Worm (Caenorhabditis elegans) whole organism, late embryonic: ENCODE results near the gene W03F8.4.

Experiments
- C08G9.2 ChIP-seq: sonication (generic microtip); optimal IDR thresholded peaks from 2 replicates; lab custom pipeline; 2016; ENCODE audit warnings: mild to moderate bottlenecking, missing genetic modification characterization, moderate library complexity, missing compliant biosample characterization
- K09A11.1 ChIP-seq: sonication (generic microtip); optimal IDR thresholded peaks from 2 replicates; lab custom pipeline; 2017; ENCODE audit warnings: antibody characterized with exemption, mild to moderate bottlenecking, missing genetic modification characterization, missing compliant biosample characterization; ENCODE audit not compliant: insufficient read depth
- T23F11.4 ChIP-seq: fragments of 200-800 bp; sonication (Bioruptor generic); optimal IDR thresholded peaks from 2 replicates; lab custom pipeline; 2018; ENCODE audit warnings: mild to moderate bottlenecking, missing genetic modification characterization, missing compliant biosample characterization
- ahr-1 ChIP-seq: sonication (generic microtip); optimal IDR thresholded peaks from 2 replicates; lab custom pipeline; 2016; ENCODE audit warnings: missing genetic modification characterization, missing compliant biosample characterization
- ceh-18 ChIP-seq: sonication (generic microtip); optimal IDR thresholded peaks from 2 replicates; lab custom pipeline; 2016; ENCODE audit warnings: missing genetic modification characterization, missing compliant biosample characterization
- ceh-19 ChIP-seq: fragments of 200-800 bp; sonication (Bioruptor generic); optimal IDR thresholded peaks from 2 replicates; lab custom pipeline; 2018; ENCODE audit warnings: mild to moderate bottlenecking, missing genetic modification characterization, missing compliant biosample characterization
- ceh-22 ChIP-seq: sonication (generic microtip); optimal IDR thresholded peaks from 2 replicates; lab custom pipeline; 2017; ENCODE audit warnings: missing biosample characterization, missing genetic modification characterization
- ceh-31 ChIP-seq: sonication (generic microtip); optimal IDR thresholded peaks from 2 replicates; lab custom pipeline; 2016; ENCODE audit warnings: missing genetic modification characterization, missing compliant biosample characterization
- ceh-45 ChIP-seq: fragments of 200-800 bp; sonication (Bioruptor generic); IDR thresholded peaks from 2 replicates; pipeline ENCODE4 v1.3.6; 2022; ENCODE audit warnings: missing genetic modification reagents, missing genetic modification characterization, missing compliant biosample characterization
- ceh-6 ChIP-seq: fragments of 200-800 bp; sonication (Bioruptor generic); optimal IDR thresholded peaks from 2 replicates; lab custom pipeline; 2018; ENCODE audit warnings: mild to moderate bottlenecking, missing genetic modification characterization, missing compliant biosample characterization
- elt-2 ChIP-seq: sonication (generic microtip); optimal IDR thresholded peaks from 2 replicates; lab custom pipeline; 2016; ENCODE audit warnings: missing genetic modification reagents, missing genetic modification characterization, missing compliant biosample characterization
- eyg-1 ChIP-seq: sonication (generic microtip); optimal IDR thresholded peaks from 2 replicates; lab custom pipeline; 2016; ENCODE audit warnings: missing genotype, missing genetic modification characterization, missing compliant biosample characterization
- fkh-6 ChIP-seq: sonication (generic microtip); optimal IDR thresholded peaks from 2 replicates; lab custom pipeline; 2016; ENCODE audit warnings: missing genetic modification characterization, missing compliant biosample characterization
- gmeb-2 ChIP-seq: sonication (generic microtip); optimal IDR thresholded peaks from 2 replicates; lab custom pipeline; 2016; ENCODE audit warnings: missing genetic modification characterization, inconsistent platforms, missing compliant biosample characterization
- hlh-13 ChIP-seq: fragments of 200-800 bp; sonication (Bioruptor generic); optimal IDR thresholded peaks from 2 replicates; lab custom pipeline; 2018; ENCODE audit warnings: mild to moderate bottlenecking, missing genetic modification characterization, missing compliant biosample characterization
- hlh-30 ChIP-seq: sonication (generic microtip); optimal IDR thresholded peaks from 2 replicates; lab custom pipeline; 2017; ENCODE audit warnings: antibody characterized with exemption, missing genetic modification characterization, missing compliant biosample characterization; ENCODE audit not compliant: insufficient read depth
- hlh-8 ChIP-seq: sonication (generic microtip); optimal IDR thresholded peaks from 2 replicates; lab custom pipeline; 2016; ENCODE audit warnings: missing genotype, missing genetic modification characterization, missing compliant biosample characterization
- lin-11 ChIP-seq: fragments of 200-800 bp; sonication (Bioruptor generic); optimal IDR thresholded peaks from 2 replicates; lab custom pipeline; 2018; ENCODE audit warnings: mild to moderate bottlenecking, missing genetic modification characterization, missing compliant biosample characterization
- mec-3 ChIP-seq: sonication (generic microtip); optimal IDR thresholded peaks from 2 replicates; lab custom pipeline; 2016; ENCODE audit warnings: borderline replicate concordance, missing genetic modification characterization, missing compliant biosample characterization
- nfya-1 ChIP-seq: sonication (generic microtip); optimal IDR thresholded peaks from 2 replicates; lab custom pipeline; 2017; ENCODE audit warnings: missing genetic modification characterization, mild to moderate bottlenecking, missing compliant biosample characterization, antibody characterized with exemption, moderate library complexity
- pax-1 ChIP-seq: fragments of 150-350 bp; optimal IDR thresholded peaks from 2 replicates; lab custom pipeline; 2014; ENCODE audit warnings: missing biosample characterization, missing genetic modification characterization
- pha-2 ChIP-seq: sonication (generic microtip); optimal IDR thresholded peaks from 2 replicates; lab custom pipeline; 2017; ENCODE audit warnings: mild to moderate bottlenecking, missing genetic modification characterization, missing compliant biosample characterization
- pha-4 ChIP-seq: fragments of 150-350 bp; optimal IDR thresholded peaks from 2 replicates; lab custom pipeline; 2018; ENCODE audit warnings: missing biosample characterization, missing genetic modification reagents, missing genetic modification characterization
- ref-2 ChIP-seq: sonication (generic microtip); optimal IDR thresholded peaks from 2 replicates; lab custom pipeline; 2016; ENCODE audit warnings: missing genetic modification characterization, missing compliant biosample characterization
- rnt-1 ChIP-seq: sonication (generic microtip); optimal IDR thresholded peaks from 2 replicates; lab custom pipeline; 2016; ENCODE audit warnings: missing genetic modification characterization, missing compliant biosample characterization
- sox-4 ChIP-seq: sonication (generic microtip); optimal IDR thresholded peaks from 2 replicates; lab custom pipeline; 2017; ENCODE audit warnings: mild to moderate bottlenecking, missing genetic modification characterization, inconsistent platforms, missing compliant biosample characterization
- syd-9 ChIP-seq: sonication (generic microtip); optimal IDR thresholded peaks from 2 replicates; lab custom pipeline; 2016; ENCODE audit warnings: mild to moderate bottlenecking, missing genetic modification characterization, moderate library complexity, missing compliant biosample characterization
- tbx-2 ChIP-seq: sonication (generic microtip); optimal IDR thresholded peaks from 2 replicates; lab custom pipeline; 2016; ENCODE audit warnings: missing genetic modification characterization, missing compliant biosample characterization
- tbx-7 ChIP-seq: sonication (generic microtip); optimal IDR thresholded peaks from 2 replicates; lab custom pipeline; 2016; ENCODE audit warnings: missing genotype, missing genetic modification characterization, missing compliant biosample characterization
- ttx-3 ChIP-seq: sonication (generic microtip); optimal IDR thresholded peaks from 2 replicates; lab custom pipeline; 2016; ENCODE audit warnings: missing genetic modification reagents, missing genetic modification characterization, missing compliant biosample characterization
- unc-55 ChIP-seq: sonication (generic microtip); optimal IDR thresholded peaks from 2 replicates; lab custom pipeline; 2017; ENCODE audit warnings: missing biosample characterization, missing genetic modification reagents, missing genetic modification characterization

W03F8.4 gene

ce11 chrIV:5169335-5169734, 14.6 kb upstream of the W03F8.4 start (continued):
- no peak for TF ChIP-seq ceh-31 (tag; lab: Kevin White, UChicago)
- no peak for TF ChIP-seq K09A11.1 (tag; lab: Kevin White, UChicago)
- no peak for TF ChIP-seq gmeb-2 (tag; lab: Kevin White, UChicago)
- peak; percentile 16 for TF ChIP-seq ref-2
- no peak for TF ChIP-seq fkh-6 (tag; lab: Kevin White, UChicago)
- TF ChIP-seq sox-4 (tag; lab: Kevin White, UChicago), result no peak
- no peak for TF ChIP-seq ceh-6 (GFP tag; lab: Kevin White, UChicago)
- TF ChIP-seq ceh-22 (tag; lab: Kevin White, UChicago), result peak; percentile 7
- peak; percentile 12 for TF ChIP-seq tbx-2 (tag; lab: Kevin White, UChicago)
- no peak for TF ChIP-seq pax-1 (tag; lab: Kevin White, UChicago)
- TF ChIP-seq unc-55, result peak; percentile 58
- no peak for TF ChIP-seq pha-4 (tag; lab: Kevin White, UChicago)
- TF ChIP-seq ceh-18 (tag; lab: Kevin White, UChicago), result peak; percentile 50
- peak; percentile 14 for TF ChIP-seq elt-2 (tag; lab: Kevin White, UChicago)

DNA sequence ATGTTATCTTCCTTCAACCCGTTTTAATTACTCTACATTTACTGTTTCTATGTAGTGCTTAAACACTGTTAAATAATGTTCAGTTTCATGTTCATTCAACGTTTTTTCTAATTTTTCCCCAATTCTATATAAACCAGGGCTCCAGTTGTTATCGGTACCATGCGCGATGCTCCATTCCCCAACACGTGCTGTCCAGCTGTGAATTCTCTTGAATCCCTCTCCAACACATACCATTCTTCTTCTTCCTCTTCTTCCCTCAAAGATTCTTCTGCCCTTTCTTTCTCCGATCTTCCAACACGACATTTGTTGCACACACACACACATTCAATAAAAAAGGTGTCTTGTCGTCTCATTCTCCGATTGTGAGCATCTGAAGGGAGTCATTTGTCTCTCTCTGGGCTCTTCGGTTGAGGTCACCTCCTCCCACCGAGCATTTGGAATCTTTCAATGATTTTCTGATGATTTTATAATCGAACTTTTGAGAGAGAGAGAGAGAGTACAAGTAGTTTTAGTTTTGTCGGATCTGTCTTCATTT, 11.9 kb upstream of the W03F8.4 start:
- no peak for TF ChIP-seq pha-2
- peak; percentile 95 for TF ChIP-seq hlh-8
- TF ChIP-seq, all 69 proteins: peak for 1

- TF ChIP-seq syd-9 (tag; lab: Kevin White, UChicago) (no peak), eyg-1 (tag; lab: Kevin White, UChicago) (no peak), ceh-6 (GFP tag; lab: Kevin White, UChicago) (no peak), ttx-3 (tag; lab: Kevin White, UChicago) (no peak), tbx-7 (no peak), T23F11.4 (GFP tag; lab: Kevin White, UChicago) (no peak), ceh-18 (tag; lab: Kevin White, UChicago) (no peak), nfya-1 (tag; lab: Kevin White, UChicago) (no peak), mec-3 (no peak)
These were observed 10.9 kb upstream of the W03F8.4 start, which contains the start of gene lam-1 for ce11 chrIV:5173032-5173431. lam-1 (plus strand) TSS chrIV:5173332.

DNA sequence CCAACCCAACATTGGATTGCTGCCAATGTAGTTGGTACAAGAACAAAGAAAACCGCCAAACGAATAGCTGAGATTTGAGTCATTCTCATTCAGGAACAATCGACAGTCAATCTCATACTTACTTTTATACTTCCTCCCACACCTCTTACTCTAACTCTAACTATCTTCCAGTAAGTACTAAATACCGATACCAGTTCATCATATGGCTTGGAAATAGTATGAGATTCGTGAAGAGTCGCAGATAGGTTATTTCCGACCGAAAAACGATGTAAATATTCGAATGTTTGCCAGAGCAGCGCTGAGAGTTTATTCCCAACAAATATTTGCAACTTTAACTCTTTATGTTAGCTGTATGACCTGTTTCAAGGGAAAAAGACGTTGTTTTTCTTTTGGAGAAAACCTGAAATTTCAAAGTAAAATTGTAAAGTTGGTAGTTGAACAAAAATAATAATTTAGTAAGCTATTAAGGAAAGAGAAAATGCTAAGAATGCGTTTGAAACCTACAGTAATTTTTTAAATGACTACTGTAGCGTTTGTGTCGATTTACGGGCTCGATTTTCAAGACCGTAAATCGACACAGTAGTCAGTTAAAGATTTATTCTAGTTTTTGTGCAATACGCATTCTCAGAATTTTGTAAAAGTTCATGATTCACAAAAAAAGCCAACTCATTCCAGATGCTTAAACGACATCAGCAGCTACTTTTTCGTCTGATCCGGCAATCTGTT, 2.7 kb downstream of the W03F8.4 start, which contains the start of the genes W03F8.6 and mtrf-1L:
Gene W03F8.6, minus strand, starts transcription at position 101 of the 726 bp plus-strand sequence.
Gene mtrf-1L, plus strand, starts transcription at position 676 of the 726 bp plus-strand sequence.
- no peak for TF ChIP-seq ceh-19 (GFP tag; lab: Kevin White, UChicago)
- TF ChIP-seq ceh-45 (GFP tag; lab: Robert Waterston, UW), result no peak
- TF ChIP-seq rnt-1 (tag; lab: Kevin White, UChicago), result no peak
- TF ChIP-seq ahr-1, result no peak
- TF ChIP-seq hlh-13, result no peak
- no peak for TF ChIP-seq hlh-30
- no peak for TF ChIP-seq mec-3
- TF ChIP-seq lin-11, result no peak
- no peak for TF ChIP-seq eyg-1 (tag; lab: Kevin White, UChicago)
- TF ChIP-seq, all 69 proteins: peak for 0

ce11 chrIV:5188051-5188450, 4.1 kb downstream of the W03F8.4 start:
- no peak for TF ChIP-seq hlh-30
- TF ChIP-seq C08G9.2 (tag; lab: Kevin White, UChicago), result peak; percentile 20
- no peak for TF ChIP-seq K09A11.1 (tag; lab: Kevin White, UChicago)
- no peak for TF ChIP-seq fkh-6 (tag; lab: Kevin White, UChicago)
- no peak for TF ChIP-seq T23F11.4 (GFP tag; lab: Kevin White, UChicago)
